Worm (Caenorhabditis elegans) whole organism, L1 larva: ENCODE data around the gene D1054.18.

Experiments used
- C34B4.2 ChIP-seq: sonication (generic microtip); optimal IDR thresholded peaks from 2 replicates; lab custom pipeline; 2017; ENCODE audit warnings: mild to moderate bottlenecking, missing genetic modification characterization, missing compliant biosample characterization
- F16B12.6 ChIP-seq: fragments of 150-350 bp; optimal IDR thresholded peaks from 2 replicates; lab custom pipeline; 2014; ENCODE audit warnings: missing biosample characterization, missing genetic modification characterization
- alr-1 ChIP-seq: fragments of 200-800 bp; sonication (Bioruptor generic); optimal IDR thresholded peaks from 2 replicates; lab custom pipeline; 2018; ENCODE audit warnings: borderline replicate concordance, mild to moderate bottlenecking, missing genetic modification characterization, missing compliant biosample characterization
- blmp-1 ChIP-seq: fragments of 150-350 bp; optimal IDR thresholded peaks from 2 replicates; lab custom pipeline; 2014; ENCODE audit warnings: missing biosample characterization, missing genetic modification characterization
- ceh-88 ChIP-seq: fragments of 200-800 bp; sonication (Bioruptor generic); IDR thresholded peaks from 2 replicates; pipeline ENCODE4 v1.3.6; 2022; ENCODE audit warnings: missing genetic modification characterization, missing compliant biosample characterization
- dsc-1 ChIP-seq: sonication (generic microtip); optimal IDR thresholded peaks from 2 replicates; lab custom pipeline; 2016; ENCODE audit warnings: mild to moderate bottlenecking, missing genetic modification characterization, missing compliant biosample characterization
- efl-1 ChIP-seq, 4 experiments: fragments of 150-350 bp; optimal IDR thresholded peaks in 3 of 4; peaks in 1 of 4; 1 replicate in 1 of 4; 2 replicates in 3 of 4; lab custom pipeline; 2014; ENCODE audit warnings: missing biosample characterization in 2 of 4, missing genetic modification characterization in 2 of 4, missing genetic modification reagents in 2 of 4
- efl-3 ChIP-seq: fragments of 200-800 bp; sonication (Bioruptor generic); optimal IDR thresholded peaks from 2 replicates; lab custom pipeline; 2018; ENCODE audit warnings: mild to moderate bottlenecking, missing genetic modification characterization, missing compliant biosample characterization
- fkh-10 ChIP-seq: sonication (generic microtip); optimal IDR thresholded peaks from 2 replicates; lab custom pipeline; 2017; ENCODE audit warnings: missing biosample characterization, missing genetic modification reagents, missing genetic modification characterization
- fos-1 ChIP-seq: fragments of 150-350 bp; optimal IDR thresholded peaks from 2 replicates; lab custom pipeline; 2014; ENCODE audit warnings: missing biosample characterization, missing genetic modification characterization
- hlh-17 ChIP-seq: fragments of 200-800 bp; sonication (Bioruptor generic); optimal IDR thresholded peaks from 2 replicates; lab custom pipeline; 2018; ENCODE audit warnings: missing genetic modification characterization, mild to moderate bottlenecking, missing compliant biosample characterization, moderate library complexity, borderline replicate concordance
- hlh-4 ChIP-seq: sonication (generic microtip); optimal IDR thresholded peaks from 2 replicates; lab custom pipeline; 2016; ENCODE audit warnings: mild to moderate bottlenecking, missing genetic modification characterization, missing compliant biosample characterization
- hpl-2 ChIP-seq: fragments of 150-350 bp; optimal IDR thresholded peaks from 2 replicates; lab custom pipeline; 2014; ENCODE audit warnings: missing biosample characterization, missing genetic modification reagents, missing genetic modification characterization
- lin-13 ChIP-seq: fragments of 150-350 bp; optimal IDR thresholded peaks from 2 replicates; lab custom pipeline; 2014; ENCODE audit warnings: missing biosample characterization, missing genetic modification reagents, missing genetic modification characterization
- lin-14 ChIP-seq: fragments of 200-800 bp; sonication (Bioruptor generic); optimal IDR thresholded peaks from 2 replicates; lab custom pipeline; 2018; ENCODE audit warnings: mild to moderate bottlenecking, missing genetic modification characterization, moderate library complexity, missing compliant biosample characterization
- lin-39 ChIP-seq: fragments of 150-350 bp; optimal IDR thresholded peaks from 2 replicates; lab custom pipeline; 2014; ENCODE audit warnings: missing biosample characterization, missing genetic modification reagents, missing genetic modification characterization
- lsy-2 ChIP-seq, 2 experiments: fragments of 150-350 bp; optimal IDR thresholded peaks; 2 replicates each; lab custom pipeline; 2014; ENCODE audit warnings: missing biosample characterization in 2 of 2, missing genetic modification characterization in 2 of 2
- mep-1 ChIP-seq: fragments of 150-350 bp; optimal IDR thresholded peaks from 2 replicates; lab custom pipeline; 2014; ENCODE audit warnings: missing biosample characterization, missing genetic modification characterization
- nhr-12 ChIP-seq: sonication (generic microtip); optimal IDR thresholded peaks from 2 replicates; lab custom pipeline; 2017; ENCODE audit warnings: missing biosample characterization, missing genetic modification characterization
- nhr-20 ChIP-seq: sonication (generic microtip); optimal IDR thresholded peaks from 2 replicates; lab custom pipeline; 2016; ENCODE audit warnings: mild to moderate bottlenecking, missing genetic modification characterization, missing compliant biosample characterization
- nhr-71 ChIP-seq: sonication (generic microtip); optimal IDR thresholded peaks from 2 replicates; lab custom pipeline; 2016; ENCODE audit warnings: mild to moderate bottlenecking, missing genetic modification characterization, moderate library complexity, missing compliant biosample characterization
- nhr-84 ChIP-seq: sonication (generic microtip); optimal IDR thresholded peaks from 2 replicates; lab custom pipeline; 2017; ENCODE audit warnings: missing biosample characterization, missing genetic modification characterization
- nhr-85 ChIP-seq: sonication (generic microtip); peaks from one replicate; lab custom pipeline; 2016; ENCODE audit warnings: missing genetic modification characterization, inconsistent platforms, missing compliant biosample characterization
- nhr-90 ChIP-seq: sonication (generic microtip); optimal IDR thresholded peaks from 2 replicates; lab custom pipeline; 2016; ENCODE audit warnings: mild to moderate bottlenecking, missing genetic modification characterization, missing compliant biosample characterization; ENCODE audit not compliant: poor library complexity
- pax-3 ChIP-seq: fragments of 200-800 bp; sonication (Bioruptor generic); optimal IDR thresholded peaks from 2 replicates; lab custom pipeline; 2018; ENCODE audit warnings: mild to moderate bottlenecking, missing genetic modification characterization, moderate library complexity, missing compliant biosample characterization
- skn-1 ChIP-seq: fragments of 150-350 bp; optimal IDR thresholded peaks from 2 replicates; lab custom pipeline; 2014; ENCODE audit warnings: missing biosample characterization, missing genetic modification characterization
- sup-37 ChIP-seq: fragments of 200-800 bp; sonication (Bioruptor generic); optimal IDR thresholded peaks from 2 replicates; lab custom pipeline; 2018; ENCODE audit warnings: mild to moderate bottlenecking, missing genetic modification characterization, missing compliant biosample characterization
- tlp-1 ChIP-seq: fragments of 150-350 bp; optimal IDR thresholded peaks from 2 replicates; lab custom pipeline; 2014; ENCODE audit warnings: missing biosample characterization, missing genetic modification characterization
- unc-62 ChIP-seq: fragments of 150-350 bp; optimal IDR thresholded peaks from 2 replicates; lab custom pipeline; 2014; ENCODE audit warnings: missing biosample characterization, missing genetic modification reagents, missing genetic modification characterization
- vab-15 ChIP-seq: sonication (generic microtip); optimal IDR thresholded peaks from 2 replicates; lab custom pipeline; 2017; ENCODE audit warnings: missing genotype, mild to moderate bottlenecking, missing genetic modification characterization, missing compliant biosample characterization
- xbp-1 ChIP-seq: sonication (generic microtip); optimal IDR thresholded peaks from 2 replicates; lab custom pipeline; 2016; ENCODE audit warnings: missing genetic modification characterization, missing compliant biosample characterization
- zip-4 ChIP-seq: fragments of 200-800 bp; sonication (Bioruptor generic); optimal IDR thresholded peaks from 2 replicates; lab custom pipeline; 2018; ENCODE audit warnings: mild to moderate bottlenecking, missing genetic modification characterization, moderate library complexity, missing compliant biosample characterization
- ztf-4 ChIP-seq: fragments of 150-350 bp; optimal IDR thresholded peaks from 2 replicates; lab custom pipeline; 2014; ENCODE audit warnings: missing biosample characterization, missing genetic modification characterization

Gene D1054.18

ce11 chrV:10834682-10835219 is 33.8 kb upstream of the D1054.18 start:
- TF ChIP-seq nhr-84 (no peak), zip-4 (GFP tag; lab: Kevin White, UChicago) (no peak), fkh-10 (GFP tag; lab: Kevin White, UChicago) (peak; percentile 15), mep-1 (tag; lab: Kevin White, UChicago) (peak; percentile 8), lin-14 (peak; percentile 62)

DNA sequence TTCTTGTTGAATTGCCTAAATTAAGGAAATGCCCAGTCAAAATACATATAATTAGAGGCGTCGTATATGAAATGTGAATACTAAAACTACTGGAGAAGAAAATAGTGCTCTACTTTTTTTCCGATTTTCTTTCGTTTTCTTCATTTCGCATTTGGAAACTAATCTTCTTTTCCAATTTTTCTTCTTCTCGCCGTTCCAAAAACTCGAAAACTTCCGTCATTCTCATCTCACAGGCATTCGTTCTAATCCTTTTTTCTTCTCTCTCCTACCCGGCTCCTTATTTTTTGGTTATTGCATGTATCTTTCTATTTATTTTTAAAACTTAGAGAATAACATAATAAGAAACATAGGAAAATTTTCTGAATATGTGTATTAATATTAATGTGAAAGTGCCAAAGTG is 31.9 kb upstream of the D1054.18 start:
- no peak for TF ChIP-seq efl-3 (GFP tag; lab: Kevin White, UChicago)
- TF ChIP-seq C34B4.2 (tag; lab: Kevin White, UChicago): no peak
- no peak for TF ChIP-seq ztf-4 (tag; lab: Kevin White, UChicago)
- no peak for TF ChIP-seq xbp-1 (tag; lab: Kevin White, UChicago)
- no peak for TF ChIP-seq efl-1 (optimal IDR thresholded peaks at IDR 0.05; lab: Kevin White, UChicago)
- TF ChIP-seq efl-1 (GFP tag; optimal IDR thresholded peaks at IDR 0.05 in 1 of 2; lab: Kevin White, UChicago): no peak

ce11 chrV:10824711-10825110 is 23.7 kb upstream of the D1054.18 start, which contains the start of gene nrx-1:
Gene nrx-1 (plus strand): TSS chrV:10825011.
- TF ChIP-seq unc-62 (GFP tag; lab: Kevin White, UChicago) (no peak), ceh-88 (GFP tag; lab: Robert Waterston, UW) (no peak), nhr-90 (tag; lab: Kevin White, UChicago) (no peak), nhr-20 (tag; lab: Kevin White, UChicago) (no peak), nhr-71 (no peak), skn-1 (tag; lab: Kevin White, UChicago) (no peak), hlh-17 (GFP tag; lab: Kevin White, UChicago) (no peak), tlp-1 (no peak), nhr-85 (tag; lab: Kevin White, UChicago) (no peak), lin-39 (no peak), sup-37 (GFP tag; lab: Kevin White, UChicago) (no peak), nhr-12 (tag; lab: Kevin White, UChicago) (no peak), lsy-2 (tag; optimal IDR thresholded peaks at IDR 0.05; lab: Kevin White, UChicago) (no peak), hlh-4 (tag; lab: Kevin White, UChicago) (no peak), vab-15 (tag; lab: Kevin White, UChicago) (no peak)

- TF ChIP-seq lin-14 (peak; percentile 52), alr-1 (tag; lab: Kevin White, UChicago) (no peak)
Observed at ce11 chrV:10818498-10818897, 17.5 kb upstream of the D1054.18 start.

- TF ChIP-seq lin-14 (peak; percentile 15), hpl-2 (no peak), pax-3 (tag; lab: Kevin White, UChicago) (no peak), vab-15 (tag; lab: Kevin White, UChicago) (no peak), lin-13 (GFP tag; lab: Kevin White, UChicago) (no peak), blmp-1 (tag; lab: Kevin White, UChicago) (no peak), fos-1 (tag; lab: Kevin White, UChicago) (no peak), dsc-1 (tag; lab: Kevin White, UChicago) (no peak), F16B12.6 (no peak), fkh-10 (GFP tag; lab: Kevin White, UChicago) (peak; percentile 30)
Observed at ce11 chrV:10816831-10817230, 15.8 kb upstream of the D1054.18 start.
